Worm (Caenorhabditis elegans): ENCODE data around the gene R160.2.

ce11 chrX:4418751-4419150 lies 42.0 kb upstream of the R160.2 start, which contains the start of gene dop-1:
- TF ChIP-seq F33H1.4 (GFP tag; IDR thresholded peaks at IDR 0.05) = no peak
- no peak for TF ChIP-seq lir-1 (GFP tag; conservative IDR thresholded peaks at IDR 0.05)
- TF ChIP-seq unc-62 (GFP tag; optimal IDR thresholded peaks at IDR 0.05) = no peak
- no peak for TF ChIP-seq lsy-27 (tag; optimal IDR thresholded peaks at IDR 0.05; ENCODE audit: borderline replicate concordance, insufficient read depth)
- TF ChIP-seq B0261.1 (tag; optimal IDR thresholded peaks at IDR 0.05) = no peak
- no peak for TF ChIP-seq fkh-3 (tag; optimal IDR thresholded peaks at IDR 0.05)
- TF ChIP-seq ztf-28 (GFP tag; IDR thresholded peaks at IDR 0.05) = no peak
- no peak for TF ChIP-seq ceh-27 (GFP tag; optimal IDR thresholded peaks at IDR 0.05)

Measured in whole organism, young adult.